Worm (Caenorhabditis elegans) whole organism, L1 larva: Measurements from ENCODE around the gene pqn-53.

Source experiments
- C34B4.2 ChIP-seq: sonication (generic microtip); optimal IDR thresholded peaks from 2 replicates; lab custom pipeline; 2017; ENCODE audit warnings: mild to moderate bottlenecking, missing genetic modification characterization, missing compliant biosample characterization
- Y116A8C.19 ChIP-seq: sonication (generic microtip); optimal IDR thresholded peaks from 2 replicates; lab custom pipeline; 2016; ENCODE audit warnings: missing compliant biosample characterization, missing genetic modification characterization, borderline replicate concordance
- aly-2 ChIP-seq: fragments of 150-350 bp; optimal IDR thresholded peaks from 2 replicates; lab custom pipeline; 2014; ENCODE audit warnings: missing biosample characterization, missing genetic modification characterization
- ama-1 ChIP-seq: fragments of 150-350 bp; optimal IDR thresholded peaks from 2 replicates; lab custom pipeline; 2014
- ceh-63 ChIP-seq: fragments of 200-800 bp; sonication (Bioruptor generic); optimal IDR thresholded peaks from 2 replicates; lab custom pipeline; 2018; ENCODE audit warnings: mild to moderate bottlenecking, missing genetic modification characterization, missing compliant biosample characterization
- ceh-82 ChIP-seq, 3 experiments: fragments of 150-350 bp in 1 of 3; sonication (generic microtip) in 2 of 3; optimal IDR thresholded peaks; 2 replicates each; lab custom pipeline; 2014 to 2017; ENCODE audit warnings: missing biosample characterization in 3 of 3, missing genetic modification characterization in 3 of 3
- efl-1 ChIP-seq, 4 experiments: fragments of 150-350 bp; optimal IDR thresholded peaks in 3 of 4; peaks in 1 of 4; 1 replicate in 1 of 4; 2 replicates in 3 of 4; lab custom pipeline; 2014; ENCODE audit warnings: missing biosample characterization in 2 of 4, missing genetic modification characterization in 2 of 4, missing genetic modification reagents in 2 of 4
- efl-3 ChIP-seq: fragments of 200-800 bp; sonication (Bioruptor generic); optimal IDR thresholded peaks from 2 replicates; lab custom pipeline; 2018; ENCODE audit warnings: mild to moderate bottlenecking, missing genetic modification characterization, missing compliant biosample characterization
- elt-3 ChIP-seq, 6 experiments: fragments of 150-350 bp in 1 of 6; sonication (generic microtip); optimal IDR thresholded peaks; 2 replicates each; lab custom pipeline; 2017 to 2018; ENCODE audit warnings: missing biosample characterization in 6 of 6, missing genetic modification characterization in 6 of 6, inconsistent platforms in 1 of 6
- ets-5 ChIP-seq: fragments of 200-800 bp; sonication (Bioruptor generic); IDR thresholded peaks from 2 replicates; pipeline ENCODE4 v1.3.6; 2022; ENCODE audit warnings: missing genetic modification characterization, missing compliant biosample characterization
- fkh-4 ChIP-seq: sonication (generic microtip); optimal IDR thresholded peaks from 2 replicates; lab custom pipeline; 2016; ENCODE audit warnings: missing compliant biosample characterization, missing genetic modification characterization, borderline replicate concordance
- fos-1 ChIP-seq: fragments of 150-350 bp; optimal IDR thresholded peaks from 2 replicates; lab custom pipeline; 2014; ENCODE audit warnings: missing biosample characterization, missing genetic modification characterization
- hlh-17 ChIP-seq: fragments of 200-800 bp; sonication (Bioruptor generic); optimal IDR thresholded peaks from 2 replicates; lab custom pipeline; 2018; ENCODE audit warnings: missing genetic modification characterization, mild to moderate bottlenecking, missing compliant biosample characterization, moderate library complexity, borderline replicate concordance
- irx-1 ChIP-seq: sonication (generic microtip); optimal IDR thresholded peaks from 2 replicates; lab custom pipeline; 2016; ENCODE audit warnings: missing genetic modification characterization, missing compliant biosample characterization
- lin-14 ChIP-seq: fragments of 200-800 bp; sonication (Bioruptor generic); optimal IDR thresholded peaks from 2 replicates; lab custom pipeline; 2018; ENCODE audit warnings: mild to moderate bottlenecking, missing genetic modification characterization, moderate library complexity, missing compliant biosample characterization
- lsy-2 ChIP-seq, 2 experiments: fragments of 150-350 bp; optimal IDR thresholded peaks; 2 replicates each; lab custom pipeline; 2014; ENCODE audit warnings: missing biosample characterization in 2 of 2, missing genetic modification characterization in 2 of 2
- nhr-19 ChIP-seq: fragments of 200-800 bp; sonication (Bioruptor generic); conservative IDR thresholded peaks from 2 replicates; pipeline ENCODE4 v1.3.6; 2022; ENCODE audit warnings: missing genetic modification characterization, missing compliant biosample characterization
- nhr-47 ChIP-seq: sonication (generic microtip); optimal IDR thresholded peaks from 2 replicates; lab custom pipeline; 2016; ENCODE audit warnings: mild to moderate bottlenecking, missing genetic modification characterization, moderate library complexity, missing compliant biosample characterization
- nhr-84 ChIP-seq: sonication (generic microtip); optimal IDR thresholded peaks from 2 replicates; lab custom pipeline; 2017; ENCODE audit warnings: missing biosample characterization, missing genetic modification characterization
- nhr-90 ChIP-seq: sonication (generic microtip); optimal IDR thresholded peaks from 2 replicates; lab custom pipeline; 2016; ENCODE audit warnings: mild to moderate bottlenecking, missing genetic modification characterization, missing compliant biosample characterization; ENCODE audit not compliant: poor library complexity
- pag-3 ChIP-seq: sonication (generic microtip); optimal IDR thresholded peaks from 2 replicates; lab custom pipeline; 2017; ENCODE audit warnings: missing genetic modification characterization, mild to moderate bottlenecking, missing compliant biosample characterization, antibody characterized with exemption, borderline replicate concordance; ENCODE audit not compliant: insufficient read depth
- pax-3 ChIP-seq: fragments of 200-800 bp; sonication (Bioruptor generic); optimal IDR thresholded peaks from 2 replicates; lab custom pipeline; 2018; ENCODE audit warnings: mild to moderate bottlenecking, missing genetic modification characterization, moderate library complexity, missing compliant biosample characterization
- pqm-1 ChIP-seq: sonication (generic microtip); optimal IDR thresholded peaks from 3 replicates; lab custom pipeline; 2017; ENCODE audit warnings: missing biosample characterization, missing genetic modification characterization
- snpc-4 ChIP-seq: fragments of 150-350 bp; optimal IDR thresholded peaks from 2 replicates; lab custom pipeline; 2014; ENCODE audit warnings: missing biosample characterization, missing genetic modification characterization
- sox-4 ChIP-seq: sonication (generic microtip); optimal IDR thresholded peaks from 2 replicates; lab custom pipeline; 2016; ENCODE audit warnings: missing genetic modification characterization, missing compliant biosample characterization
- sptf-1 ChIP-seq: fragments of 150-350 bp; optimal IDR thresholded peaks from 2 replicates; lab custom pipeline; 2014; ENCODE audit warnings: missing biosample characterization, missing genetic modification characterization
- swsn-7 ChIP-seq: sonication (generic microtip); optimal IDR thresholded peaks from 2 replicates; lab custom pipeline; 2016; ENCODE audit warnings: missing genetic modification characterization, missing compliant biosample characterization
- tbx-2 ChIP-seq: sonication (generic microtip); optimal IDR thresholded peaks from 2 replicates; lab custom pipeline; 2016; ENCODE audit warnings: missing genetic modification characterization, missing compliant biosample characterization
- unc-86 ChIP-seq: sonication (generic microtip); optimal IDR thresholded peaks from 2 replicates; lab custom pipeline; 2016; ENCODE audit warnings: missing genetic modification characterization, missing compliant biosample characterization
- unc-98 ChIP-seq: fragments of 200-800 bp; sonication (Bioruptor generic); IDR thresholded peaks from 2 replicates; pipeline ENCODE4 v1.3.6; 2022; ENCODE audit warnings: missing genetic modification characterization, missing compliant biosample characterization
- zag-1 ChIP-seq: fragments of 150-350 bp; optimal IDR thresholded peaks from 2 replicates; lab custom pipeline; 2014; ENCODE audit warnings: missing biosample characterization, missing genetic modification characterization
- ztf-11 ChIP-seq, 2 experiments: sonication (generic microtip); optimal IDR thresholded peaks; 2 replicates each; lab custom pipeline; 2016 to 2017; ENCODE audit warnings: missing genetic modification characterization in 2 of 2, missing biosample characterization in 1 of 2, missing compliant biosample characterization in 1 of 2

Gene pqn-53

ce11 chrV:12065859-12066258, 668 bp upstream of the pqn-53 start (continued):
- no peak for TF ChIP-seq ets-5 (GFP tag; lab: Robert Waterston, UW)
- TF ChIP-seq unc-86: no peak
- TF ChIP-seq nhr-90: peak; percentile 14
- no peak for TF ChIP-seq nhr-47 (tag; lab: Kevin White, UChicago)
- TF ChIP-seq lsy-2 (tag; optimal IDR thresholded peaks at IDR 0.05; lab: Kevin White, UChicago): peak; percentile 40 to 60
- TF ChIP-seq ceh-82 (tag; optimal IDR thresholded peaks at IDR 0.05; lab: Kevin White, UChicago): peak in 1 of 3 experiments; percentile 8
- TF ChIP-seq ceh-63 (GFP tag; lab: Kevin White, UChicago): no peak
- TF ChIP-seq, all 84 proteins: peak for 15

- TF ChIP-seq efl-1 (optimal IDR thresholded peaks at IDR 0.05; lab: Kevin White, UChicago): no peak
- peak in 1 of 2 experiments; percentile 64 for TF ChIP-seq efl-1 (GFP tag; optimal IDR thresholded peaks at IDR 0.05 in 1 of 2; lab: Kevin White, UChicago)
- no peak for TF ChIP-seq nhr-19 (GFP tag; lab: Robert Waterston, UW)
- TF ChIP-seq pax-3 (tag; lab: Kevin White, UChicago): peak; percentile 22
- TF ChIP-seq ama-1: peak; percentile 51
Observed at ce11 chrV:12063036-12063435, 2.2 kb downstream of the pqn-53 start, which contains the start of gene clh-6. Gene clh-6, minus strand, starts transcription at chrV:12063368.

ce11 chrV:12059719-12060118, 5.5 kb downstream of the pqn-53 start, which contains the start of gene R07B7.2:
Gene R07B7.2, minus strand, starts transcription at chrV:12059753.
- TF ChIP-seq C34B4.2 (tag; lab: Kevin White, UChicago) (no peak), pqm-1 (tag; lab: Kevin White, UChicago) (no peak), unc-98 (GFP tag; lab: Robert Waterston, UW) (no peak), fkh-4 (tag; lab: Kevin White, UChicago) (no peak), sptf-1 (tag; lab: Kevin White, UChicago) (no peak), Y116A8C.19 (tag; lab: Kevin White, UChicago) (no peak), ztf-11 (tag; optimal IDR thresholded peaks at IDR 0.05; lab: Kevin White, UChicago) (no peak), fos-1 (tag; lab: Kevin White, UChicago) (no peak), swsn-7 (tag; lab: Kevin White, UChicago) (no peak), hlh-17 (GFP tag; lab: Kevin White, UChicago) (no peak), irx-1 (tag; lab: Kevin White, UChicago) (no peak), zag-1 (no peak)

- TF ChIP-seq nhr-19 (GFP tag; lab: Robert Waterston, UW) (no peak), efl-3 (GFP tag; lab: Kevin White, UChicago) (no peak), sox-4 (tag; lab: Kevin White, UChicago) (no peak), nhr-47 (tag; lab: Kevin White, UChicago) (no peak), lin-14 (no peak), ets-5 (GFP tag; lab: Robert Waterston, UW) (no peak), ceh-82 (tag; optimal IDR thresholded peaks at IDR 0.05; lab: Kevin White, UChicago) (no peak), aly-2 (tag; lab: Kevin White, UChicago) (no peak), ceh-63 (GFP tag; lab: Kevin White, UChicago) (no peak), nhr-84 (tag; lab: Kevin White, UChicago) (no peak), ama-1 (no peak), elt-3 (tag; optimal IDR thresholded peaks at IDR 0.05; lab: Kevin White, UChicago) (no peak), pag-3 (no peak)
Observed at ce11 chrV:12053598-12053997, 11.6 kb downstream of the pqn-53 start, which contains the start of gene F10C2.7. Gene F10C2.7, plus strand, starts transcription at chrV:12053898.

- TF ChIP-seq nhr-90: no peak
Observed at ce11 chrV:12048445-12048844, 16.7 kb downstream of the pqn-53 start, which contains the start of gene dars-2. Gene dars-2, plus strand, starts transcription at chrV:12048745.

- no peak for TF ChIP-seq tbx-2
- peak; percentile 56 for TF ChIP-seq snpc-4 (tag; lab: Kevin White, UChicago)
Observed at ce11 chrV:12047735-12048134, 17.5 kb downstream of the pqn-53 start.
